Worm (Caenorhabditis elegans) whole organism, dauer: ENCODE measurements around the gene M03F8.1.

Experiments used
- unc-62 ChIP-seq: sonication (generic microtip); optimal IDR thresholded peaks from 2 replicates; lab custom pipeline; 2017; ENCODE audit warnings: missing biosample characterization, missing genetic modification reagents, missing genetic modification characterization

The M03F8.1 gene

DNA sequence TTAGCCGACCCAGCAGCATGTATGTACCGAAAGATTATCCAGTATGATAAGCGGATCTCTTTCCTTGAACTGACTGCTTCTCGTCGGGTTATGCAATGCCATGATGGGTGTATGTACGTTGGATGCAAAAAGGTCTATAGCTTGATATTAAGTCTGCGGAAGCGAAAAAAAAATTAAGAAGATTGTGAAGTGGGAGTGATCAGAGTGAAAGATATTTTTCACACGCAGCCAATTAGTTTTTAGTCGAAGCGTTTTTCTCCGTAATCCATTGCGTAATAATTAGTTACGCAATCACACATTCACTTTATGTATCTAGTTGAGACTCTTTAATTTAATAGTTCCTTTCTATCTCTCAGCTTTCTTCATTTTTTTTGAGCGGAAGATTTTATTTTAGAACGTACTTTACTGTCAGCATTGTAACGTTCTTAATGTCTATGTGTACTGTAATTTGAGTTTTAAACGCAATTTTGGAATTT is 1.5 kb upstream of the M03F8.1 start:
- TF ChIP-seq unc-62 (GFP tag; lab: Kevin White, UChicago): no peak

ce11 chrV:5953086-5953485 is 1.9 kb downstream of the M03F8.1 start:
- no peak for TF ChIP-seq unc-62 (GFP tag; lab: Kevin White, UChicago)

DNA sequence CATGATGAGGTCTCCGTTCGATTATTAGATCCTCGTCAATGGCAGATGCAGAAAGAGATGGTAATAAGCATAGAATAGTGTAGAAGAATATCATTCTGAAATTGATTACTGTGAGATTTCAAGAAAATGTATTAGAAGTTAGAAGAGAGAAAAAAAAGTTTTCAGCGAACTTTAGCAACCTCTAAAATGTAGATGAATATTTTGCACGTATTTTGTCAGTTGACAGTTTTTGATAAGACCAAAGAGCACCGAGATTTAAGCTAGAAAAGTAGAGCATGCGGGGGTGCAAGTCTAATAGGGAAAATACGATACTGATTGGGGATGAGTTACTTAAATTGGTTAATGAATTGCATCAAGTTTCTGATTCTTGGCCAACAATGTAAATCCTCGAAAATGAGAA is 3.5 kb downstream of the M03F8.1 start, which contains the start of gene M03F8.6:
TSS of gene M03F8.6 (minus strand) at position 101 of the 400 bp plus-strand sequence.
- TF ChIP-seq unc-62 (GFP tag; lab: Kevin White, UChicago): no peak

- TF ChIP-seq unc-62 (GFP tag; lab: Kevin White, UChicago): no peak
Measured at ce11 chrV:5955627-5956026, 4.4 kb downstream of the M03F8.1 start.

DNA sequence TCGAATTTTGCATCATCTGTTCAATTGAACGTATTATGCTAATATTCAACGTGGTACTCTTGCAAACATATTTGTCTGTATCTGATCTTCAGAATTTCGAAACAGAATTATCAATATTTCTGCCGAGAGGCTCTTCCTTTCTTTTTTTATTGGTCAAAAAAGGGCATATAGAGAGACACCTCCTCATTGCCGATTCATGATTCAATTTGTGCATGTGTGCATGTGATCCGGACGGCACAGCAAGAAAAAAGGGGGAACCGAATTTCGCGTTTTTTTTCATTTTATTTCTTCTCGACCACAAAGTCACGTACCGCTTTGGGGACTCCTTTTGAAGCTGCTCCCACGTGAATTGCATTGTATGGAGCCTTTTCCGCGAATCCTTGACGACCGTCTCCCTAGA is 10.3 kb downstream of the M03F8.1 start, which contains the start of gene mcp-1:
TSS of gene mcp-1 (plus strand) at position 292 of the 400 bp plus-strand sequence.
- no peak for TF ChIP-seq unc-62 (GFP tag; lab: Kevin White, UChicago)

DNA sequence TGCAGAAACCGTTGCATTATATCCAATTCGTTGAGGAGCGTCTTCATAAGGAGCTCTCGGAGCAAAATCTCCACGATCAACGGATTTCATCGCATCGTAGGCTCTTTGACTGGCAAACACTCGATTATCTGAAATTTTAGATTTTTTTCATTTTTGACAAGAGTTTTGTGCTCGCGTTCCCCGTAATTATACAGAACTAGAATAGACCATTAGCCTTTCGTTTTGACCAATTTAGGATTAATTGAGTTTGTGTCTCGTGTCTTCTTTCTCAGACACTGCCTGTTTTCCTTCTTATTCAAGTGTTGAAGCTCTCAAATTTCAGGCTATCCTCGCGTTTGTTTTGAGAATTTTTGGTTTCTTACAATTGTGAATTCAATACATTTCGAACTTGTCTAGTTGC is 11.9 kb downstream of the M03F8.1 start:
- no peak for TF ChIP-seq unc-62 (GFP tag; lab: Kevin White, UChicago)

- no peak for TF ChIP-seq unc-62 (GFP tag; lab: Kevin White, UChicago)
Measured at ce11 chrV:5963696-5964095, 12.5 kb downstream of the M03F8.1 start, which contains the start of gene pcm-1. Gene pcm-1 (minus strand): TSS chrV:5963882.

DNA sequence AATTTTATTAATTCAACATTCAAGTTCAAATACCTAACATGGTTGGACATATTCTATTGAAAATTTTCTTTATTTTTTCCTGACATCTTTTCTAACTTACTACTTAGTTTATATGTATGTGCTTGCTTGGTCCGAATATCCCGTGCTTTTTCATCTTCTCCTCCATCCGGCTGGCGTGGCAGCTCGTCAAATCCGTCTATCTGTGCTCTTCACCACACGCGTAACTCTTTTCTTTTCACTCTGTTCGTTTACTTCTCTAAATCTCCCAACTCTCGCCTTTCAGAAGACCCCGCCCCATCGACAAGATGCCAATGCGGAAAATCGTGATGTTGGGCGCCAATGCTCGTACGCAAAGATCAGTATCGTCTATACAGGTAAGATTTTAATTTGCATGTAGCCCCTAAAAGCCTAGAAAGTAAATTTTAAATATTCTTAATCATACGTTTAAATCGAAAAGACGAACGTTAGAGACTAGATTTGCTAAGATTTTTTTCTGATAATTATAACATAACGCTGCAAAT is 13.5 kb downstream of the M03F8.1 start:
- no peak for TF ChIP-seq unc-62 (GFP tag; lab: Kevin White, UChicago)

ce11 chrV:5972582-5972981 is 21.3 kb downstream of the M03F8.1 start:
- no peak for TF ChIP-seq unc-62 (GFP tag; lab: Kevin White, UChicago)

ce11 chrV:5973713-5974112 is 22.5 kb downstream of the M03F8.1 start:
- TF ChIP-seq unc-62 (GFP tag; lab: Kevin White, UChicago): no peak

DNA sequence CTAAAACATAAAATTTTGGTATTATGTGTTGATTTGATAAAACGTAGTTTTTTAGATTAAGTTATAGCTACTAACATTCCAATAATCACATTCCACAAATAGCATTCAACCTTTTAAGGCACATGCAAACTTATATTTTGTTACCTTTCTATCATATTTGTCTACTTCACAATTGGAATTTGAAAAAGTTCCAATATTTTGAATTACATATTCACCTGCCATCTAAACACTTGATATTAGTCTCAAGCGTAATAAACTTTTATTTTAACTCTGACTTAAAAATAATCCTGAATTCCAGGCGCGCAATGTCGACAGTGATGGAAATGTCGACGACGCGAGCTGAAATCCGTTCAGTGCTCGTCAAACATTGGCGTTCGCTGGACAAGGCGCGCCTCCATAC is 24.5 kb downstream of the M03F8.1 start, which contains the start of gene acy-2:
TSS of gene acy-2 (plus strand) at position 301 of the 400 bp plus-strand sequence.
- TF ChIP-seq unc-62 (GFP tag; lab: Kevin White, UChicago): no peak

ce11 chrV:5982722-5983121 is 31.5 kb downstream of the M03F8.1 start:
- TF ChIP-seq unc-62 (GFP tag; lab: Kevin White, UChicago): no peak

DNA sequence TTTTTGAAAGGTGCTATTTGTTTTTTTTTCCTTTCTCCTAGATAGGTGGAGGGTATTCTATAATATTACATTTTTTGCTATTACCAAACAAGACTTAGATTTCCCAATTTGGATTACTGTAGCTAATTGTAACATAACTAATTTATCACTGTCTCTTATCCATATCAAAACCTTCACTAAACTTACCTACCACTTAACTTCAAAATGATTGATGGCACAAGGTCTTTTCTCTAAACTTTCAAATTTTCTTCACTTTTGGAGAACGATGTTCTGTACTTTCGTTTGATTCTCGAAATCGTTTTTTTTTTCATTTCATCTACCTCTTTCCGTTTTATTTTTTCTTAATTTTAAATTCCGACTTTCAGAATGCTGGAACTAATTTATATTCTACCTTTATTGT is 32.1 kb downstream of the M03F8.1 start, which contains the start of gene dhs-16:
TSS of gene dhs-16 (plus strand) at position 366 of the 400 bp plus-strand sequence.
- TF ChIP-seq unc-62 (GFP tag; lab: Kevin White, UChicago): no peak

- TF ChIP-seq unc-62 (GFP tag; lab: Kevin White, UChicago): no peak
Measured at ce11 chrV:5984244-5984643, 33.0 kb downstream of the M03F8.1 start.

- no peak for TF ChIP-seq unc-62 (GFP tag; lab: Kevin White, UChicago)
Measured at ce11 chrV:5986755-5987154, 35.5 kb downstream of the M03F8.1 start, which contains the start of gene C10F3.7. Gene C10F3.7 (minus strand): TSS chrV:5986855.

- TF ChIP-seq unc-62 (GFP tag; lab: Kevin White, UChicago): no peak
Measured at ce11 chrV:5990383-5990782, 39.1 kb downstream of the M03F8.1 start, which contains the start of gene fut-8. Gene fut-8 (minus strand): TSS chrV:5990483.

- TF ChIP-seq unc-62 (GFP tag; lab: Kevin White, UChicago): no peak
Measured at ce11 chrV:5991490-5992069, 40.3 kb downstream of the M03F8.1 start.
